Fruit fly (Drosophila melanogaster): ENCODE measurements around the gene Msr-110.
A peak's percentile ranks its signal among the peaks of the same experiment; 100 is the strongest.

Gene Msr-110

dm6 chr3L:5577250-5578138, at the start of gene Msr-110 (continued):
- TF ChIP-seq crc (GFP tag; optimal IDR thresholded peaks at IDR 0.05), result no peak
- no peak for TF ChIP-seq CG4360 (GFP tag; IDR thresholded peaks at IDR 0.05)
- TF ChIP-seq Dip2 (GFP tag; IDR thresholded peaks at IDR 0.05), result peak; percentile 42; the same call in 1 of the 2 replicates
- peak; percentile 91 for TF ChIP-seq Atf6 (GFP tag; IDR thresholded peaks at IDR 0.05)
- TF ChIP-seq Sox100B (GFP tag; optimal IDR thresholded peaks at IDR 0.05), result peak; percentile 94
- no peak for TF ChIP-seq Sin3A (optimal IDR thresholded peaks at IDR 0.05)
- TF ChIP-seq ham (GFP tag; IDR thresholded peaks at IDR 0.05), result peak; percentile 36
- TF ChIP-seq CG10321 (GFP tag; IDR thresholded peaks at IDR 0.05), result 0 out of 2 replicates have a peak, but pooled peaks have one; percentile 63
- no peak for TF ChIP-seq knrl (GFP tag; IDR thresholded peaks at IDR 0.05; ENCODE audit: partially characterized antibody)
- peak; percentile 91 for TF ChIP-seq klu (GFP tag; IDR thresholded peaks at IDR 0.05)
- peak; percentile 58 for TF ChIP-seq Usf (GFP tag; optimal IDR thresholded peaks at IDR 0.05)
- peak; percentile 71 for TF ChIP-seq CG6254 (GFP tag; optimal IDR thresholded peaks at IDR 0.05)
- TF ChIP-seq CG9727 (GFP tag; optimal IDR thresholded peaks at IDR 0.05), result peak; percentile 77
- peak; percentile 89 for TF ChIP-seq CG2120 (GFP tag; optimal IDR thresholded peaks at IDR 0.05)
- peak; percentile 93 for TF ChIP-seq Rfx (GFP tag; IDR thresholded peaks at IDR 0.05)
- TF ChIP-seq Mes4 (GFP tag; optimal IDR thresholded peaks at IDR 0.05), result peak; percentile 67
- peak; percentile 66 for TF ChIP-seq zfh2 (GFP tag; optimal IDR thresholded peaks at IDR 0.05)
- TF ChIP-seq CG18011 (GFP tag; optimal IDR thresholded peaks at IDR 0.05), result peak; percentile 35
- peak; percentile 77 for TF ChIP-seq abd-A (tag; optimal IDR thresholded peaks at IDR 0.05)
- TF ChIP-seq ken (GFP tag; IDR thresholded peaks at IDR 0.05), result peak; percentile 65
- TF ChIP-seq C15 (GFP tag; IDR thresholded peaks at IDR 0.05), result peak; percentile 73; the same call in 1 of the 3 replicates
- peak; percentile 17 for TF ChIP-seq Hey (tag; optimal IDR thresholded peaks at IDR 0.05)
- TF ChIP-seq YL-1 (GFP tag; optimal IDR thresholded peaks at IDR 0.05), result peak; percentile 54
- peak; percentile 89 for TF ChIP-seq CG10543 (GFP tag; optimal IDR thresholded peaks at IDR 0.05)
- 0 out of 2 replicates have a peak, but pooled peaks have one; percentile 30 for TF ChIP-seq Bgb (GFP tag; IDR thresholded peaks at IDR 0.05; ENCODE audit: partially characterized antibody)
- no peak for TF ChIP-seq HmgD (GFP tag; optimal IDR thresholded peaks at IDR 0.05)
- no peak for TF ChIP-seq luna (GFP tag; optimal IDR thresholded peaks at IDR 0.05)
- no peak for TF ChIP-seq pros (GFP tag; optimal IDR thresholded peaks at IDR 0.05)
- TF ChIP-seq BEAF-32 (GFP tag; optimal IDR thresholded peaks at IDR 0.05), result peak; percentile 4
- no peak for TF ChIP-seq CG7745 (tag; optimal IDR thresholded peaks at IDR 0.05)
- peak; percentile 88 for TF ChIP-seq Blimp-1 (GFP tag; optimal IDR thresholded peaks at IDR 0.05)
- TF ChIP-seq CG10462 (GFP tag; optimal IDR thresholded peaks at IDR 0.05), result peak; percentile 64
- TF ChIP-seq zf30C (GFP tag; optimal IDR thresholded peaks at IDR 0.05), result no peak
- TF ChIP-seq CG6272 (GFP tag; IDR thresholded peaks at IDR 0.05), result peak; percentile 81
- TF ChIP-seq CG13287 (GFP tag; IDR thresholded peaks at IDR 0.05; ENCODE audit: partially characterized antibody), result no peak
- peak; percentile 93 for TF ChIP-seq lab (GFP tag; optimal IDR thresholded peaks at IDR 0.05)
- TF ChIP-seq gt (GFP tag; IDR thresholded peaks at IDR 0.05), result peak; percentile 53; the same call in 1 of the 2 replicates
- TF ChIP-seq CG10147 (GFP tag; optimal IDR thresholded peaks at IDR 0.05), result peak; percentile 85
- TF ChIP-seq Deaf1 (tag; optimal IDR thresholded peaks at IDR 0.05), result peak; percentile 77
- TF ChIP-seq CG9932 (GFP tag; IDR thresholded peaks at IDR 0.05), result peak; percentile 95
- peak; percentile 82; the same call in 1 of the 4 replicates for TF ChIP-seq chinmo (GFP tag; IDR thresholded peaks at IDR 0.05; ENCODE audit: partially characterized antibody)
- TF ChIP-seq ind (GFP tag; optimal IDR thresholded peaks at IDR 0.05), result peak; percentile 86
- TF ChIP-seq CG3407 (GFP tag; optimal IDR thresholded peaks at IDR 0.05), result peak; percentile 74
- TF ChIP-seq lov (optimal IDR thresholded peaks at IDR 0.05), result no peak
- TF ChIP-seq lov (GFP tag; IDR thresholded peaks at IDR 0.05), result peak; percentile 26; the same call in 1 of the 3 replicates
- no peak for TF ChIP-seq Kr (GFP tag; optimal IDR thresholded peaks at IDR 0.05)
- peak; percentile 84 for TF ChIP-seq nerfin-1 (tag; optimal IDR thresholded peaks at IDR 0.05)
- TF ChIP-seq fd3F (GFP tag; optimal IDR thresholded peaks at IDR 0.05), result peak; percentile 87
